Worm (Caenorhabditis elegans) whole organism, L4 larva: ENCODE results near the gene C33C12.4.

Experiments
- F49E8.2 ChIP-seq: sonication (generic microtip); optimal IDR thresholded peaks from 2 replicates; lab custom pipeline; 2016; ENCODE audit warnings: missing compliant biosample characterization, mild to moderate bottlenecking, missing genetic modification characterization, borderline replicate concordance
- Y75B8A.6 ChIP-seq: fragments of 200-800 bp; sonication (Bioruptor generic); IDR thresholded peaks from 2 replicates; pipeline ENCODE4 v1.3.6; 2022; ENCODE audit warnings: missing genetic modification reagents, missing genetic modification characterization, missing compliant biosample characterization
- aha-1 ChIP-seq: fragments of 150-350 bp; peaks from one replicate; lab custom pipeline; 2014; ENCODE audit warnings: missing biosample characterization, missing genetic modification characterization
- aly-2 ChIP-seq: sonication (generic microtip); optimal IDR thresholded peaks from 2 replicates; lab custom pipeline; 2018; ENCODE audit warnings: missing biosample characterization, missing genetic modification characterization
- arid-1 ChIP-seq: fragments of 200-800 bp; sonication (Bioruptor generic); conservative IDR thresholded peaks from 2 replicates; pipeline ENCODE4 v1.3.6; 2022; ENCODE audit warnings: missing genetic modification reagents, missing genetic modification characterization, missing compliant biosample characterization
- attf-4 ChIP-seq: sonication (generic microtip); optimal IDR thresholded peaks from 3 replicates; lab custom pipeline; 2017; ENCODE audit warnings: missing biosample characterization, missing genetic modification characterization
- ceh-62 ChIP-seq: sonication (generic microtip); optimal IDR thresholded peaks from 2 replicates; lab custom pipeline; 2017; ENCODE audit warnings: missing biosample characterization, missing genetic modification characterization
- ceh-82 ChIP-seq: sonication (generic microtip); optimal IDR thresholded peaks from 2 replicates; lab custom pipeline; 2017; ENCODE audit warnings: missing biosample characterization, missing genetic modification characterization
- ces-1 ChIP-seq: fragments of 150-350 bp; sonication (generic microtip); optimal IDR thresholded peaks from 4 replicates; lab custom pipeline; 2014; ENCODE audit warnings: missing biosample characterization, missing genetic modification reagents, missing genetic modification characterization
- daf-19 ChIP-seq: fragments of 200-800 bp; sonication (Bioruptor generic); conservative IDR thresholded peaks from 2 replicates; pipeline ENCODE4 v1.3.6; 2022; ENCODE audit warnings: missing genetic modification characterization, missing compliant biosample characterization
- dmd-6 ChIP-seq: fragments of 200-800 bp; sonication (Bioruptor generic); IDR thresholded peaks from 2 replicates; pipeline ENCODE4 v1.3.6; 2022; ENCODE audit warnings: missing genetic modification reagents, missing genetic modification characterization, missing compliant biosample characterization
- dmd-8 ChIP-seq: fragments of 200-800 bp; sonication (Bioruptor generic); IDR thresholded peaks from 2 replicates; pipeline ENCODE4 v1.3.6; 2022; ENCODE audit warnings: missing genetic modification characterization, missing compliant biosample characterization
- duxl-1 ChIP-seq: sonication (generic microtip); optimal IDR thresholded peaks from 2 replicates; lab custom pipeline; 2016; ENCODE audit warnings: mild to moderate bottlenecking, missing genetic modification characterization, moderate library complexity, missing compliant biosample characterization; ENCODE audit not compliant: poor library complexity
- hmg-1.1 ChIP-seq: fragments of 200-800 bp; sonication (Bioruptor generic); IDR thresholded peaks from 2 replicates; pipeline ENCODE4 v1.3.6; 2022; ENCODE audit warnings: missing genetic modification reagents, missing genetic modification characterization, missing compliant biosample characterization
- lim-7 ChIP-seq: fragments of 200-800 bp; sonication (Bioruptor generic); IDR thresholded peaks from 2 replicates; pipeline ENCODE4 v1.3.6; 2022; ENCODE audit warnings: missing genetic modification characterization, missing compliant biosample characterization
- lin-15B ChIP-seq: fragments of 150-350 bp; sonication (generic microtip); optimal IDR thresholded peaks from 3 replicates; lab custom pipeline; 2014; ENCODE audit warnings: missing biosample characterization, missing genetic modification characterization
- lin-38 ChIP-seq: fragments of 200-800 bp; sonication (Bioruptor generic); IDR thresholded peaks from 2 replicates; pipeline ENCODE4 v1.3.6; 2022; ENCODE audit warnings: missing genetic modification reagents, missing genetic modification characterization, missing compliant biosample characterization
- lin-39 ChIP-seq: fragments of 150-350 bp; optimal IDR thresholded peaks from 2 replicates; lab custom pipeline; 2014; ENCODE audit warnings: missing biosample characterization, missing genetic modification reagents, missing genetic modification characterization
- lsy-2 ChIP-seq, 2 experiments: fragments of 150-350 bp in 1 of 2; sonication (generic microtip) in 1 of 2; optimal IDR thresholded peaks; 2 replicates each; lab custom pipeline; 2014 to 2017; ENCODE audit warnings: missing biosample characterization in 2 of 2, missing genetic modification characterization in 2 of 2
- madf-5 ChIP-seq, 2 experiments: fragments of 200-800 bp; sonication (Bioruptor generic); IDR thresholded peaks; 2 replicates each; pipeline ENCODE4 v1.3.6; 2022; ENCODE audit warnings: missing compliant biosample characterization in 2 of 2, missing genetic modification characterization in 2 of 2
- mep-1 ChIP-seq: fragments of 150-350 bp; sonication (generic microtip); optimal IDR thresholded peaks from 3 replicates; lab custom pipeline; 2014; ENCODE audit warnings: missing biosample characterization, missing genetic modification characterization
- mes-2 ChIP-seq: sonication (generic microtip); optimal IDR thresholded peaks from 2 replicates; lab custom pipeline; 2016; ENCODE audit warnings: missing genotype, mild to moderate bottlenecking, missing genetic modification characterization, missing compliant biosample characterization; ENCODE audit not compliant: poor library complexity, severe bottlenecking
- mxl-3 ChIP-seq: fragments of 200-800 bp; sonication (Bioruptor generic); optimal IDR thresholded peaks from 2 replicates; lab custom pipeline; 2018; ENCODE audit warnings: mild to moderate bottlenecking, missing genetic modification characterization, missing compliant biosample characterization
- nhr-102 ChIP-seq: sonication (generic microtip); optimal IDR thresholded peaks from 2 replicates; lab custom pipeline; 2016; ENCODE audit warnings: mild to moderate bottlenecking, missing genetic modification characterization, moderate library complexity, missing compliant biosample characterization
- nhr-111 ChIP-seq: fragments of 200-800 bp; sonication (Bioruptor generic); optimal IDR thresholded peaks from 2 replicates; lab custom pipeline; 2018; ENCODE audit warnings: mild to moderate bottlenecking, missing genetic modification characterization, missing compliant biosample characterization
- nhr-48 ChIP-seq: sonication (generic microtip); optimal IDR thresholded peaks from 2 replicates; lab custom pipeline; 2016; ENCODE audit warnings: mild to moderate bottlenecking, missing genetic modification characterization, missing compliant biosample characterization
- spr-1 ChIP-seq: sonication (generic microtip); optimal IDR thresholded peaks from 2 replicates; lab custom pipeline; 2016; ENCODE audit warnings: mild to moderate bottlenecking, missing genetic modification characterization, missing compliant biosample characterization
- tra-1 ChIP-seq: fragments of 200-800 bp; sonication (Bioruptor generic); IDR thresholded peaks from 2 replicates; pipeline ENCODE4 v1.3.6; 2022; ENCODE audit warnings: missing genetic modification reagents, missing genetic modification characterization, missing compliant biosample characterization
- unc-62 ChIP-seq, 3 experiments: fragments of 150-350 bp in 1 of 3; sonication (generic microtip); optimal IDR thresholded peaks in 2 of 3; peaks in 1 of 3; 1 replicate in 1 of 3; 2 replicates in 2 of 3; lab custom pipeline; 2014 to 2017; ENCODE audit warnings: missing biosample characterization in 3 of 3, missing genetic modification characterization in 3 of 3, missing genetic modification reagents in 3 of 3, missing genotype in 1 of 3
- zfp-2 ChIP-seq: sonication (generic microtip); optimal IDR thresholded peaks from 2 replicates; lab custom pipeline; 2016; ENCODE audit warnings: mild to moderate bottlenecking, missing genetic modification characterization, missing compliant biosample characterization
- zfp-3 ChIP-seq: fragments of 200-800 bp; sonication (Bioruptor generic); conservative IDR thresholded peaks from 2 replicates; pipeline ENCODE4 v1.3.6; 2022; ENCODE audit warnings: missing genetic modification reagents, missing genetic modification characterization, missing compliant biosample characterization
- zip-11 ChIP-seq: fragments of 200-800 bp; sonication (Bioruptor generic); IDR thresholded peaks from 2 replicates; pipeline ENCODE4 v1.3.6; 2022; ENCODE audit warnings: missing genetic modification characterization, missing compliant biosample characterization

Gene C33C12.4

ce11 chrII:2150485-2150985, 15.7 kb downstream of the C33C12.4 start, which contains the start of the genes C40A11.7 and C40A11.8:
TSS of gene C40A11.7 (minus strand) at chrII:2150585.
TSS of gene C40A11.8 (minus strand) at chrII:2150935.
- no peak for TF ChIP-seq Y75B8A.6 (GFP tag; lab: Robert Waterston, UW)
- peak; percentile 42 for TF ChIP-seq aha-1 (tag; lab: Kevin White, UChicago)

- TF ChIP-seq unc-62 (GFP tag; optimal IDR thresholded peaks at IDR 0.05 in 1 of 2; lab: Kevin White, UChicago) = peak in 1 of 2 experiments; percentile 52
- TF ChIP-seq unc-62 (tag; optimal IDR thresholded peaks at IDR 0.05; lab: Kevin White, UChicago) = no peak
- no peak for TF ChIP-seq duxl-1 (tag; lab: Kevin White, UChicago)
These were observed 19.3 kb downstream of the C33C12.4 start, which contains the start of gene C40A11.2 for ce11 chrII:2146900-2147375. TSS of gene C40A11.2 (plus strand) at chrII:2146950.

- TF ChIP-seq F49E8.2 (tag; lab: Kevin White, UChicago) = no peak
- no peak for TF ChIP-seq attf-4 (tag; lab: Kevin White, UChicago)
- no peak for TF ChIP-seq daf-19 (GFP tag; lab: Robert Waterston, UW)
- TF ChIP-seq dmd-6 = no peak
- TF ChIP-seq tra-1 = no peak
- no peak for TF ChIP-seq ceh-82 (tag; lab: Kevin White, UChicago)
- TF ChIP-seq dmd-8 (GFP tag; lab: Robert Waterston, UW) = no peak
- no peak for TF ChIP-seq mxl-3 (GFP tag; lab: Kevin White, UChicago)
- TF ChIP-seq spr-1 = no peak
- no peak for TF ChIP-seq lsy-2 (tag; optimal IDR thresholded peaks at IDR 0.05; lab: Kevin White, UChicago)
- no peak for TF ChIP-seq ces-1
- no peak for TF ChIP-seq hmg-1.1
- TF ChIP-seq nhr-111 (GFP tag; lab: Kevin White, UChicago) = no peak
- TF ChIP-seq nhr-48 (tag; lab: Kevin White, UChicago) = no peak
- no peak for TF ChIP-seq lin-39 (tag; lab: Kevin White, UChicago)
- no peak for TF ChIP-seq mep-1 (tag; lab: Kevin White, UChicago)
- TF ChIP-seq lin-15B (tag; lab: Kevin White, UChicago) = no peak
- no peak for TF ChIP-seq lim-7 (GFP tag; lab: Robert Waterston, UW)
- no peak for TF ChIP-seq ceh-62
- no peak for TF ChIP-seq aly-2 (tag; lab: Kevin White, UChicago)
These were observed 20.7 kb downstream of the C33C12.4 start, which contains the start of gene C40A11.6 for ce11 chrII:2145566-2145965. TSS of gene C40A11.6 (minus strand) at chrII:2145666.

DNA sequence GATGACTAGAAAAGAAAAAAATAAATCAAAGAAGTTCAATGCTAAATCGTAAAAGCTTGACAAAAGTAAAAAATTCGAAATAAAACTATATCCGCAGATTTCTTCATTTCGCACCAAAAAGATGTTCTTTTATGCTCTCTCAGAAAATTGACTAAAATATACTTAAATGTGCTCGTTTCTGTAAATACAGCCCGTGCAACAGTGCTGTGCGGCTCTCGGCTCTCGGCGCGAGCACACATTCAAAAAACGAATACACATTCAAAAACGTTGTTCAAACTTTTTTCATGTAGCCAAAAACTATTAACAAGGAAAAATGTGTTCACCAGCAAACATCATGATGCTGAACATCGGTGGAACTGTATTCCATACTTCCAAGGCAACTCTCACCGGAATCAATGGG, 25.5 kb downstream of the C33C12.4 start, which contains the start of gene C40A11.3:
Gene C40A11.3, plus strand, starts transcription at position 301 of the 400 bp plus-strand sequence.
- TF ChIP-seq unc-62 (GFP tag; optimal IDR thresholded peaks at IDR 0.05 in 1 of 2; lab: Kevin White, UChicago) = peak in 1 of 2 experiments; percentile 50
- no peak for TF ChIP-seq unc-62 (tag; optimal IDR thresholded peaks at IDR 0.05; lab: Kevin White, UChicago)
- no peak for TF ChIP-seq madf-5 (GFP tag; IDR thresholded peaks at IDR 0.05; lab: Robert Waterston, UW)
- no peak for TF ChIP-seq nhr-48 (tag; lab: Kevin White, UChicago)

ce11 chrII:2138901-2139300, 27.4 kb downstream of the C33C12.4 start:
- TF ChIP-seq duxl-1 (tag; lab: Kevin White, UChicago) (no peak), zip-11 (GFP tag; lab: Robert Waterston, UW) (no peak), mes-2 (tag; lab: Kevin White, UChicago) (no peak), arid-1 (GFP tag; lab: Robert Waterston, UW) (no peak), ceh-82 (tag; lab: Kevin White, UChicago) (no peak), zfp-2 (tag; lab: Kevin White, UChicago) (no peak), lin-38 (GFP tag; lab: Robert Waterston, UW) (no peak), zfp-3 (no peak), lim-7 (GFP tag; lab: Robert Waterston, UW) (no peak), nhr-102 (tag; lab: Kevin White, UChicago) (no peak)
